Worm (Caenorhabditis elegans): ENCODE results near the gene pals-39.

pals-39 gene

ce11 chrV:12449902-12450301 is 6.2 kb upstream of the pals-39 start, which contains the start of gene C54D10.10:
Gene C54D10.10 (minus strand): TSS chrV:12450002.
- TF ChIP-seq lin-15B (tag; optimal IDR thresholded peaks at IDR 0.05) (no peak), attf-4 (tag; optimal IDR thresholded peaks at IDR 0.05) (no peak)

ce11 chrV:12446895-12447294 is 3.2 kb upstream of the pals-39 start, which contains the start of the genes pals-38 and C54D10.9:
Gene pals-38 (minus strand): TSS chrV:12446995.
Gene C54D10.9 (plus strand): TSS chrV:12447153.
- no peak for TF ChIP-seq lin-1 (GFP tag; IDR thresholded peaks at IDR 0.05)
- TF ChIP-seq lin-39 (tag; optimal IDR thresholded peaks at IDR 0.05): no peak
- TF ChIP-seq daf-12 (tag; optimal IDR thresholded peaks at IDR 0.05): no peak
- TF ChIP-seq daf-8 (GFP tag; IDR thresholded peaks at IDR 0.05): no peak
- no peak for TF ChIP-seq nhr-76 (tag; optimal IDR thresholded peaks at IDR 0.05)
- no peak for TF ChIP-seq tag-97 (GFP tag; IDR thresholded peaks at IDR 0.05)
- TF ChIP-seq zfp-3 (GFP tag; conservative IDR thresholded peaks at IDR 0.05): no peak

ce11 chrV:12441420-12441819 is 2.2 kb downstream of the pals-39 start, which contains the start of gene pals-37:
Gene pals-37 (minus strand): TSS chrV:12441520.
- TF ChIP-seq F49E8.2 (tag; optimal IDR thresholded peaks at IDR 0.05; ENCODE audit: borderline replicate concordance) (no peak), mdl-1 (tag; optimal IDR thresholded peaks at IDR 0.05) (no peak), hlh-11 (tag; optimal IDR thresholded peaks at IDR 0.05) (no peak), madf-9 (GFP tag; conservative IDR thresholded peaks at IDR 0.05) (no peak), D1046.2 (GFP tag; IDR thresholded peaks at IDR 0.05) (no peak), hlh-30 (tag; optimal IDR thresholded peaks at IDR 0.05; ENCODE audit: insufficient read depth) (no peak), dpl-1 (GFP tag; optimal IDR thresholded peaks at IDR 0.05) (no peak), dmd-9 (GFP tag; IDR thresholded peaks at IDR 0.05) (no peak), mdt-29 (GFP tag; IDR thresholded peaks at IDR 0.05) (no peak), lin-29 (GFP tag; IDR thresholded peaks at IDR 0.05) (no peak), nhr-25 (tag; optimal IDR thresholded peaks at IDR 0.05; ENCODE audit: borderline replicate concordance, insufficient read depth) (no peak), set-16 (GFP tag; IDR thresholded peaks at IDR 0.05) (no peak), nhr-237 (tag; optimal IDR thresholded peaks at IDR 0.05) (no peak), attf-4 (tag; optimal IDR thresholded peaks at IDR 0.05) (no peak)

- TF ChIP-seq Y48G9A.11 (GFP tag; IDR thresholded peaks at IDR 0.05) (no peak), ztf-11 (tag; optimal IDR thresholded peaks at IDR 0.05) (no peak), dmd-9 (GFP tag; IDR thresholded peaks at IDR 0.05) (no peak), lin-1 (GFP tag; IDR thresholded peaks at IDR 0.05) (no peak), ceh-82 (tag; optimal IDR thresholded peaks at IDR 0.05) (no peak)
These were observed 9.9 kb downstream of the pals-39 start, which contains the start of gene srh-25 for ce11 chrV:12433717-12434116. Gene srh-25 (minus strand): TSS chrV:12433817.

- TF ChIP-seq unc-62 (GFP tag; optimal IDR thresholded peaks at IDR 0.05 in 1 of 2): peak in 1 of 2 experiments; percentile 94
- TF ChIP-seq unc-62 (tag; optimal IDR thresholded peaks at IDR 0.05): no peak
- no peak for TF ChIP-seq nhr-41 (GFP tag; IDR thresholded peaks at IDR 0.05)
These were observed 10.5 kb downstream of the pals-39 start for ce11 chrV:12433105-12433504.

ce11 chrV:12432111-12432510 is 11.5 kb downstream of the pals-39 start, which contains the start of gene C54D10.13:
Gene C54D10.13 (minus strand): TSS chrV:12432289.
- TF ChIP-seq ctbp-1 (GFP tag; IDR thresholded peaks at IDR 0.05): no peak
- TF ChIP-seq ces-1 (GFP tag; optimal IDR thresholded peaks at IDR 0.05): no peak
- no peak for TF ChIP-seq nhr-102 (tag; optimal IDR thresholded peaks at IDR 0.05)
- TF ChIP-seq nhr-28 (tag; optimal IDR thresholded peaks at IDR 0.05): peak; percentile 86
- TF ChIP-seq pqm-1 (tag; optimal IDR thresholded peaks at IDR 0.05): no peak
- TF ChIP-seq nhr-6 (tag; optimal IDR thresholded peaks at IDR 0.05): peak; percentile 19
- no peak for TF ChIP-seq lir-3 (tag; optimal IDR thresholded peaks at IDR 0.05)
- peak; percentile 52 for TF ChIP-seq dve-1 (tag; optimal IDR thresholded peaks at IDR 0.05; ENCODE audit: insufficient read depth)
- no peak for TF ChIP-seq daf-16 (GFP tag; optimal IDR thresholded peaks at IDR 0.05)
- peak; percentile 33 for TF ChIP-seq daf-16 (tag; optimal IDR thresholded peaks at IDR 0.05)
- TF ChIP-seq lsy-2 (tag; optimal IDR thresholded peaks at IDR 0.05): no peak

Measured in whole organism, L4 larva.